Fruit fly (Drosophila melanogaster): ENCODE measurements around the gene Pdf.

Pdf gene

dm6 chr3R:26500355-26500754 lies 44.4 kb upstream of the Pdf start (continued):
- no peak for TF ChIP-seq CG4404 (GFP tag; IDR thresholded peaks at IDR 0.05)
- no peak for TF ChIP-seq Kr (GFP tag; optimal IDR thresholded peaks at IDR 0.05)
- TF ChIP-seq CG6689 (GFP tag; IDR thresholded peaks at IDR 0.05): no peak
- TF ChIP-seq CG17328 (GFP tag; IDR thresholded peaks at IDR 0.05): no peak

DNA sequence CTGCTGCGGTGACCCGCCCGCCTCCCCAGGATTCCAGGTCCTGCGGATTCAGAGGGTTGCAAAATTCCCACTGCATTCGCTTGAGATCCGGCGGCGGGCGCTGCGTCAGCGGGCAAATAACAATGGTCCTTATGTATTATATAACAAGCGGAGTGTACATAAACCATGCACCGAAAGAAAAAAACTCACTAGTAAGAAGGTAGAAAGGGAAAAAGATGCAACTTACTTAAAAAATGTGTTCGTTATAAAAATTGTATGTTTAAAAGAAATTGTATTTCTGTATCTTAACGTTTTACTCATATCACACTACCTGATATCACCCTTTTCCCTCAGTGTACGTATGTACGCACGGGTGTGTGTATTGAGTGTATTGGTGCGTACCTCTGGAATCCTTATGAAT lies 43.2 kb upstream of the Pdf start:
- no peak for TF ChIP-seq kah (GFP tag; optimal IDR thresholded peaks at IDR 0.05)
- peak; percentile 18 for TF ChIP-seq CG7839 (tag; optimal IDR thresholded peaks at IDR 0.05)
- no peak for TF ChIP-seq pho (GFP tag; optimal IDR thresholded peaks at IDR 0.05)
- TF ChIP-seq Meics (GFP tag; optimal IDR thresholded peaks at IDR 0.05): peak; percentile 4
- TF ChIP-seq CG30431 (GFP tag; optimal IDR thresholded peaks at IDR 0.05): no peak
- no peak for TF ChIP-seq Fer2 (tag; optimal IDR thresholded peaks at IDR 0.05)
- TF ChIP-seq nom (GFP tag; optimal IDR thresholded peaks at IDR 0.05): peak; percentile 25
- TF ChIP-seq ase (GFP tag; IDR thresholded peaks at IDR 0.05): no peak
- no peak for TF ChIP-seq lov (optimal IDR thresholded peaks at IDR 0.05)
- TF ChIP-seq lov (GFP tag; IDR thresholded peaks at IDR 0.05): no peak
- TF ChIP-seq CG2120 (GFP tag; optimal IDR thresholded peaks at IDR 0.05): peak; percentile 14
- TF ChIP-seq CG8290 (GFP tag; optimal IDR thresholded peaks at IDR 0.05): no peak
- TF ChIP-seq CG8290 (tag; optimal IDR thresholded peaks at IDR 0.05): peak in 1 of 2 experiments; percentile 13
- no peak for TF ChIP-seq dan (GFP tag; IDR thresholded peaks at IDR 0.05)
- no peak for TF ChIP-seq sima (GFP tag; optimal IDR thresholded peaks at IDR 0.05)
- no peak for TF ChIP-seq Tbp (GFP tag; optimal IDR thresholded peaks at IDR 0.05)
- no peak for TF ChIP-seq HmgZ (tag; optimal IDR thresholded peaks at IDR 0.05)
- no peak for TF ChIP-seq sr (GFP tag; IDR thresholded peaks at IDR 0.05)
- peak; percentile 46 for TF ChIP-seq CG2678 (tag; optimal IDR thresholded peaks at IDR 0.05)
- peak; percentile 48 for TF ChIP-seq CG2712 (tag; optimal IDR thresholded peaks at IDR 0.05)
- 0 out of 2 replicates have a peak, but pooled peaks have one; percentile 29 for TF ChIP-seq CG11696 (GFP tag; IDR thresholded peaks at IDR 0.05)
- TF ChIP-seq CG7786 (GFP tag; optimal IDR thresholded peaks at IDR 0.05): no peak
- no peak for TF ChIP-seq CG8388 (GFP tag; optimal IDR thresholded peaks at IDR 0.05)
- no peak for TF ChIP-seq Bteb2 (GFP tag; optimal IDR thresholded peaks at IDR 0.05)
- TF ChIP-seq ftz-f1 (GFP tag; optimal IDR thresholded peaks at IDR 0.05): no peak
- TF ChIP-seq insv (GFP tag; optimal IDR thresholded peaks at IDR 0.05): no peak
- TF ChIP-seq CG12659 (GFP tag; optimal IDR thresholded peaks at IDR 0.05): no peak
- peak; percentile 25; the same call in 1 of the 2 replicates for TF ChIP-seq Ada2b (GFP tag; IDR thresholded peaks at IDR 0.05)
- no peak for TF ChIP-seq bigmax (GFP tag; optimal IDR thresholded peaks at IDR 0.05)
- TF ChIP-seq CG33557 (GFP tag; optimal IDR thresholded peaks at IDR 0.05): no peak
- no peak for TF ChIP-seq zen2 (GFP tag; IDR thresholded peaks at IDR 0.05; ENCODE audit: partially characterized antibody)
- no peak for TF ChIP-seq z (GFP tag; IDR thresholded peaks at IDR 0.05)
- TF ChIP-seq onecut (GFP tag; IDR thresholded peaks at IDR 0.05): 0 out of 2 replicates have a peak, but pooled peaks have one; percentile 21
- TF ChIP-seq row (GFP tag; IDR thresholded peaks at IDR 0.05): 0 out of 3 replicates have a peak, but pooled peaks have one; percentile 40
- no peak for TF ChIP-seq CG33213 (GFP tag; optimal IDR thresholded peaks at IDR 0.05)
- TF ChIP-seq Elba2 (GFP tag; optimal IDR thresholded peaks at IDR 0.05): no peak
- no peak for TF ChIP-seq schlank (tag; optimal IDR thresholded peaks at IDR 0.05)
- peak; percentile 91 for TF ChIP-seq Ets65A (GFP tag)
- peak; percentile 54 for TF ChIP-seq corto (GFP tag; optimal IDR thresholded peaks at IDR 0.05)
- TF ChIP-seq Neu2 (GFP tag; optimal IDR thresholded peaks at IDR 0.05; ENCODE audit: borderline replicate concordance): no peak
- TF ChIP-seq CG9727 (GFP tag; optimal IDR thresholded peaks at IDR 0.05): peak; percentile 8
- TF ChIP-seq Hmr (GFP tag; optimal IDR thresholded peaks at IDR 0.05): no peak
- TF ChIP-seq pum (GFP tag; optimal IDR thresholded peaks at IDR 0.05): no peak
- TF ChIP-seq tll (GFP tag; optimal IDR thresholded peaks at IDR 0.05): no peak
- peak; percentile 49 for TF ChIP-seq gem (tag; optimal IDR thresholded peaks at IDR 0.05)
- peak; percentile 17 for TF ChIP-seq Sox102F (GFP tag; optimal IDR thresholded peaks at IDR 0.05)

Measured in whole organism, embryonic.